Worm (Caenorhabditis elegans) whole organism, midembryonic: ENCODE results near the gene ZK430.5.

ENCODE experiments used
- flt-1 ChIP-seq: fragments of 200-800 bp; sonication (Bioruptor generic); IDR thresholded peaks from 2 replicates; pipeline ENCODE4 v1.3.6; 2022; ENCODE audit warnings: missing genetic modification characterization, missing compliant biosample characterization
- ref-1 ChIP-seq: fragments of 200-800 bp; sonication (Bioruptor generic); conservative IDR thresholded peaks from 2 replicates; pipeline ENCODE4 v1.3.6; 2022; ENCODE audit warnings: missing genetic modification reagents, missing genetic modification characterization, missing compliant biosample characterization

ce11 chrII:4456024-4456423, 50.6 kb downstream of the ZK430.5 start:
- no peak for TF ChIP-seq ref-1 (GFP tag; lab: Robert Waterston, UW)
- TF ChIP-seq flt-1, result no peak
